Fruit fly (Drosophila melanogaster): ENCODE measurements around the gene CG3223.

Gene CG3223

DNA sequence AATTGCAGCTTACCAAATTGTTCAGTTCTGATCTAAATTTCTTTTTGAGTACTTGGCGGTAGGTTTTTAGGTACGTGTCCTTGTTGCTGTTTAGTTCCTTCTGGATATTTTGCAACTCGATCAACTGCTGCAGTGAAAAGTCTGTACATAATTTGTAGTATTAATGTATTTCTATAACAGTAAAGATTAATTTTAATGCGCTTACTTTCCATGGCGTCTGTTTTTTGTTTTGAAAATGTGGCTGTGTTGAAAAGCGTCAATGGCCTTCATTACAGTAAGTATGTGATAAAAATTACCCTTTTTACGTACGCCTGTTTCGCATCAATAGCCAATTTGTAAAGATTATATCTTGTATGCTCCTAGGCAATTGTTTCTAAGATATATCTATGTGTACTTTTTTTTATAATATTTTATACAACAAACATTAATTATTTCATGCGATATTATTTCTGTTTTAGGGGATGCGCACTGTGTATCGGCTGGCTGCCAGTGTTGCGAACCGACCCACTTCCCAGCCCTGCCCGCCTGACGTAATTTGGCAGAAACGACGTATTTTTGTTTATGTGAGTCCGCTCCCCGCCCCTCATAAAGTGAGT lies 8.0 kb upstream of the CG3223 start, which contains the start of the genes Kmn2 and CG2698 (continued):
- TF ChIP-seq Dip3 (GFP tag; optimal IDR thresholded peaks at IDR 0.05) (peak; percentile 80), Tbp (GFP tag; optimal IDR thresholded peaks at IDR 0.05) (no peak), Fer2 (tag; optimal IDR thresholded peaks at IDR 0.05) (peak; percentile 93), Bteb2 (GFP tag; optimal IDR thresholded peaks at IDR 0.05) (peak; percentile 74), CG7372 (GFP tag; IDR thresholded peaks at IDR 0.05) (peak; percentile 97), repo (GFP tag; optimal IDR thresholded peaks at IDR 0.05) (peak; percentile 67), Mes4 (GFP tag; optimal IDR thresholded peaks at IDR 0.05) (peak; percentile 61), caup (GFP tag; optimal IDR thresholded peaks at IDR 0.05; ENCODE audit: severe bottlenecking) (peak; percentile 96), CG2116 (GFP tag; optimal IDR thresholded peaks at IDR 0.05) (peak; percentile 77), B-H2 (GFP tag; optimal IDR thresholded peaks at IDR 0.05) (peak; percentile 95), CG10321 (GFP tag; IDR thresholded peaks at IDR 0.05) (peak; percentile 83), CG4707 (GFP tag; optimal IDR thresholded peaks at IDR 0.05) (peak; percentile 74), Rx (GFP tag; IDR thresholded peaks at IDR 0.05) (peak; percentile 96), CG9437 (GFP tag; optimal IDR thresholded peaks at IDR 0.05) (peak; percentile 96), ken (GFP tag; IDR thresholded peaks at IDR 0.05) (peak; percentile 97), CG13624 (GFP tag; optimal IDR thresholded peaks at IDR 0.05) (peak; percentile 73), zen2 (GFP tag; IDR thresholded peaks at IDR 0.05; ENCODE audit: partially characterized antibody) (no peak; the same call in 2 of the 3 replicates), org-1 (GFP tag; optimal IDR thresholded peaks at IDR 0.05) (peak; percentile 89), Aef1 (GFP tag; IDR thresholded peaks at IDR 0.05) (peak; percentile 99), lbe (GFP tag; optimal IDR thresholded peaks at IDR 0.05) (peak; percentile 92), CG7271 (tag; optimal IDR thresholded peaks at IDR 0.05) (peak; percentile 68), CG8281 (tag; optimal IDR thresholded peaks at IDR 0.05) (peak; percentile 83), Max (GFP tag; optimal IDR thresholded peaks at IDR 0.05) (peak; percentile 96), CG14441 (GFP tag; IDR thresholded peaks at IDR 0.05) (peak; percentile 98), Dfd (GFP tag; optimal IDR thresholded peaks at IDR 0.05) (no peak), H15 (GFP tag; IDR thresholded peaks at IDR 0.05) (peak; percentile 97), MBD-R2 (GFP tag; IDR thresholded peaks at IDR 0.05) (peak; percentile 98), CG9727 (GFP tag; optimal IDR thresholded peaks at IDR 0.05) (peak; percentile 96), Side (GFP tag; optimal IDR thresholded peaks at IDR 0.05) (peak; percentile 70), exex (tag; optimal IDR thresholded peaks at IDR 0.05) (peak; percentile 76), vnd (GFP tag; IDR thresholded peaks at IDR 0.05; ENCODE audit: partially characterized antibody) (0 out of 3 replicates have a peak, but pooled peaks have one; percentile 48), CG4328 (GFP tag; optimal IDR thresholded peaks at IDR 0.05) (peak; percentile 93), tio (GFP tag; optimal IDR thresholded peaks at IDR 0.05) (peak; percentile 95), crol (GFP tag; IDR thresholded peaks at IDR 0.05) (peak; percentile 86), CG18599 (GFP tag; optimal IDR thresholded peaks at IDR 0.05) (peak; percentile 97), CG17829 (tag; optimal IDR thresholded peaks at IDR 0.05) (peak; percentile 95), Gsc (GFP tag; IDR thresholded peaks at IDR 0.05) (peak; percentile 96), ewg (GFP tag; optimal IDR thresholded peaks at IDR 0.05) (peak; percentile 92), jumu (GFP tag; optimal IDR thresholded peaks at IDR 0.05) (peak; percentile 79), Ptx1 (GFP tag; IDR thresholded peaks at IDR 0.05) (peak; percentile 99), pnt (GFP tag; optimal IDR thresholded peaks at IDR 0.05) (peak; percentile 81), bigmax (GFP tag; optimal IDR thresholded peaks at IDR 0.05) (no peak), NK7.1 (GFP tag; optimal IDR thresholded peaks at IDR 0.05) (peak; percentile 61), Vsx1 (GFP tag; optimal IDR thresholded peaks at IDR 0.05) (peak; percentile 81), tll (GFP tag; optimal IDR thresholded peaks at IDR 0.05) (peak; percentile 37 to 41), Sin3A (optimal IDR thresholded peaks at IDR 0.05) (peak; percentile 55), CG9609 (GFP tag; optimal IDR thresholded peaks at IDR 0.05) (peak; percentile 55), luna (GFP tag; optimal IDR thresholded peaks at IDR 0.05) (no peak), rib (GFP tag; IDR thresholded peaks at IDR 0.05) (peak; percentile 98), CG3995 (GFP tag; optimal IDR thresholded peaks at IDR 0.05) (peak; percentile 69)
